Worm (Caenorhabditis elegans) whole organism, L3 larva: ENCODE measurements around the gene Y69A2AR.51.

ENCODE experiments used
- R02D3.7 ChIP-seq: fragments of 150-350 bp; optimal IDR thresholded peaks from 2 replicates; lab custom pipeline; 2014; ENCODE audit warnings: missing biosample characterization, missing genetic modification characterization
- ZK546.5 ChIP-seq: sonication (generic microtip); optimal IDR thresholded peaks from 2 replicates; lab custom pipeline; 2017; ENCODE audit warnings: missing biosample characterization, missing genetic modification characterization
- aly-2 ChIP-seq: fragments of 150-350 bp; optimal IDR thresholded peaks from 2 replicates; lab custom pipeline; 2014; ENCODE audit warnings: missing biosample characterization, missing genetic modification characterization
- ama-1 ChIP-seq: fragments of 150-350 bp; optimal IDR thresholded peaks from 2 replicates; lab custom pipeline; 2018
- ceh-16 ChIP-seq: sonication (generic microtip); optimal IDR thresholded peaks from 2 replicates; lab custom pipeline; 2017; ENCODE audit warnings: missing biosample characterization, missing genetic modification characterization
- ceh-28 ChIP-seq: fragments of 150-350 bp; optimal IDR thresholded peaks from 2 replicates; lab custom pipeline; 2014; ENCODE audit warnings: missing biosample characterization, missing genetic modification reagents, missing genetic modification characterization
- ceh-82 ChIP-seq: fragments of 150-350 bp; optimal IDR thresholded peaks from 2 replicates; lab custom pipeline; 2014; ENCODE audit warnings: missing biosample characterization, missing genetic modification characterization
- ceh-9 ChIP-seq: sonication (generic microtip); optimal IDR thresholded peaks from 2 replicates; lab custom pipeline; 2018; ENCODE audit warnings: missing biosample characterization, missing genetic modification characterization
- daf-12 ChIP-seq: fragments of 150-350 bp; optimal IDR thresholded peaks from 2 replicates; lab custom pipeline; 2014; ENCODE audit warnings: missing biosample characterization, missing genetic modification reagents, missing genetic modification characterization
- egl-27 ChIP-seq: sonication (generic microtip); optimal IDR thresholded peaks from 4 replicates; lab custom pipeline; 2017; ENCODE audit warnings: missing biosample characterization, missing genetic modification reagents, missing genetic modification characterization
- egl-5 ChIP-seq: fragments of 150-350 bp; optimal IDR thresholded peaks from 2 replicates; lab custom pipeline; 2017; ENCODE audit warnings: missing biosample characterization, missing genetic modification reagents, missing genetic modification characterization, inconsistent platforms
- elt-1 ChIP-seq: fragments of 150-350 bp; optimal IDR thresholded peaks from 2 replicates; lab custom pipeline; 2014; ENCODE audit warnings: missing biosample characterization, missing genetic modification characterization
- elt-2 ChIP-seq: sonication (generic microtip); optimal IDR thresholded peaks from 2 replicates; lab custom pipeline; 2016; ENCODE audit warnings: missing genetic modification reagents, mild to moderate bottlenecking, missing genetic modification characterization, missing compliant biosample characterization
- elt-3 ChIP-seq, 3 experiments: fragments of 150-350 bp in 1 of 3; sonication (generic microtip) in 2 of 3; optimal IDR thresholded peaks; 2 replicates in 2 of 3; 4 replicates in 1 of 3; lab custom pipeline; 2014 to 2017; ENCODE audit warnings: missing biosample characterization in 3 of 3, missing genetic modification characterization in 3 of 3
- eor-1 ChIP-seq, 2 experiments: fragments of 150-350 bp; optimal IDR thresholded peaks; 2 replicates each; lab custom pipeline; 2014 to 2018; ENCODE audit warnings: missing biosample characterization in 2 of 2, missing genetic modification characterization in 2 of 2
- fkh-10 ChIP-seq: sonication (generic microtip); optimal IDR thresholded peaks from 2 replicates; lab custom pipeline; 2017; ENCODE audit warnings: missing biosample characterization, missing genetic modification reagents, missing genetic modification characterization
- fkh-2 ChIP-seq: fragments of 150-350 bp; optimal IDR thresholded peaks from 2 replicates; lab custom pipeline; 2014; ENCODE audit warnings: missing biosample characterization, missing genetic modification reagents, missing genetic modification characterization
- fos-1 ChIP-seq: fragments of 150-350 bp; optimal IDR thresholded peaks from 2 replicates; lab custom pipeline; 2014; ENCODE audit warnings: missing biosample characterization, missing genetic modification characterization
- hmg-11 ChIP-seq: sonication (generic microtip); optimal IDR thresholded peaks from 2 replicates; lab custom pipeline; 2016; ENCODE audit warnings: missing genetic modification characterization, missing compliant biosample characterization
- jun-1 ChIP-seq: fragments of 150-350 bp; optimal IDR thresholded peaks from 2 replicates; lab custom pipeline; 2014; ENCODE audit warnings: missing biosample characterization, missing genetic modification reagents, missing genetic modification characterization
- lin-15B ChIP-seq: fragments of 150-350 bp; optimal IDR thresholded peaks from 2 replicates; lab custom pipeline; 2014; ENCODE audit warnings: missing biosample characterization, missing genetic modification characterization
- lin-39 ChIP-seq: fragments of 150-350 bp; optimal IDR thresholded peaks from 2 replicates; lab custom pipeline; 2018; ENCODE audit warnings: missing biosample characterization, missing genetic modification reagents, missing genetic modification characterization
- lsy-12 ChIP-seq: sonication (generic microtip); optimal IDR thresholded peaks from 2 replicates; lab custom pipeline; 2016; ENCODE audit warnings: mild to moderate bottlenecking, missing genetic modification characterization, missing compliant biosample characterization
- mdl-1 ChIP-seq: fragments of 150-350 bp; optimal IDR thresholded peaks from 2 replicates; lab custom pipeline; 2014; ENCODE audit warnings: missing biosample characterization, missing genetic modification characterization
- mml-1 ChIP-seq: fragments of 150-350 bp; sonication (generic microtip); optimal IDR thresholded peaks from 3 replicates; lab custom pipeline; 2014; ENCODE audit warnings: missing biosample characterization, missing genetic modification characterization
- nfya-1 ChIP-seq: sonication (generic microtip); optimal IDR thresholded peaks from 2 replicates; lab custom pipeline; 2017; ENCODE audit warnings: missing genetic modification characterization, mild to moderate bottlenecking, missing compliant biosample characterization, antibody characterized with exemption, moderate library complexity; ENCODE audit not compliant: insufficient read depth
- nhr-11 ChIP-seq: fragments of 150-350 bp; optimal IDR thresholded peaks from 2 replicates; lab custom pipeline; 2014; ENCODE audit warnings: missing biosample characterization, missing genetic modification characterization
- nhr-12 ChIP-seq: fragments of 150-350 bp; optimal IDR thresholded peaks from 2 replicates; lab custom pipeline; 2014; ENCODE audit warnings: missing biosample characterization, missing genetic modification characterization
- nhr-23 ChIP-seq: fragments of 150-350 bp; optimal IDR thresholded peaks from 2 replicates; lab custom pipeline; 2014; ENCODE audit warnings: missing biosample characterization, missing genetic modification reagents, missing genetic modification characterization
- nhr-237 ChIP-seq: fragments of 150-350 bp; optimal IDR thresholded peaks from 2 replicates; lab custom pipeline; 2014; ENCODE audit warnings: missing biosample characterization, missing genetic modification characterization
- nhr-25 ChIP-seq: sonication (generic microtip); optimal IDR thresholded peaks from 2 replicates; lab custom pipeline; 2017; ENCODE audit warnings: missing biosample characterization, missing genetic modification characterization
- nhr-28 ChIP-seq: fragments of 150-350 bp; optimal IDR thresholded peaks from 2 replicates; lab custom pipeline; 2014; ENCODE audit warnings: missing biosample characterization, missing genetic modification characterization
- nhr-43 ChIP-seq: sonication (generic microtip); optimal IDR thresholded peaks from 2 replicates; lab custom pipeline; 2016; ENCODE audit warnings: mild to moderate bottlenecking, missing genetic modification characterization, missing compliant biosample characterization; ENCODE audit not compliant: poor library complexity, severe bottlenecking
- nhr-67 ChIP-seq: fragments of 150-350 bp; optimal IDR thresholded peaks from 2 replicates; lab custom pipeline; 2014; ENCODE audit warnings: missing biosample characterization, missing genetic modification characterization
- nhr-76 ChIP-seq: fragments of 150-350 bp; sonication (generic microtip); optimal IDR thresholded peaks from 5 replicates; lab custom pipeline; 2014; ENCODE audit warnings: missing biosample characterization, missing genetic modification characterization
- nhr-77 ChIP-seq: fragments of 150-350 bp; optimal IDR thresholded peaks from 2 replicates; lab custom pipeline; 2014; ENCODE audit warnings: missing biosample characterization, missing genetic modification characterization
- pha-4 ChIP-seq: fragments of 150-350 bp; optimal IDR thresholded peaks from 2 replicates; lab custom pipeline; 2014; ENCODE audit warnings: missing biosample characterization, missing genetic modification reagents, missing genetic modification characterization
- pqm-1 ChIP-seq: fragments of 150-350 bp; optimal IDR thresholded peaks from 2 replicates; lab custom pipeline; 2017; ENCODE audit warnings: missing biosample characterization, missing genetic modification characterization, inconsistent platforms
- sea-2 ChIP-seq: fragments of 150-350 bp; sonication (generic microtip); optimal IDR thresholded peaks from 4 replicates; lab custom pipeline; 2014; ENCODE audit warnings: missing biosample characterization, missing genetic modification reagents, missing genetic modification characterization
- skn-1 ChIP-seq: fragments of 150-350 bp; optimal IDR thresholded peaks from 2 replicates; lab custom pipeline; 2014; ENCODE audit warnings: missing biosample characterization, missing genetic modification characterization
- snpc-4 ChIP-seq: fragments of 150-350 bp; optimal IDR thresholded peaks from 2 replicates; lab custom pipeline; 2014; ENCODE audit warnings: missing biosample characterization, missing genetic modification characterization
- tbx-2 ChIP-seq: sonication (generic microtip); optimal IDR thresholded peaks from 2 replicates; lab custom pipeline; 2016; ENCODE audit warnings: mild to moderate bottlenecking, missing genetic modification characterization, missing compliant biosample characterization
- unc-39 ChIP-seq: sonication (generic microtip); optimal IDR thresholded peaks from 4 replicates; lab custom pipeline; 2017; ENCODE audit warnings: missing biosample characterization, missing genetic modification characterization
- unc-62 ChIP-seq: fragments of 150-350 bp; sonication (generic microtip); optimal IDR thresholded peaks from 4 replicates; lab custom pipeline; 2014; ENCODE audit warnings: missing biosample characterization, missing genetic modification reagents, missing genetic modification characterization
- zag-1 ChIP-seq: fragments of 150-350 bp; optimal IDR thresholded peaks from 2 replicates; lab custom pipeline; 2014; ENCODE audit warnings: missing biosample characterization, missing genetic modification characterization
- ztf-11 ChIP-seq: fragments of 150-350 bp; optimal IDR thresholded peaks from 2 replicates; lab custom pipeline; 2014; ENCODE audit warnings: missing biosample characterization, missing genetic modification characterization
- ztf-4 ChIP-seq: fragments of 150-350 bp; optimal IDR thresholded peaks from 2 replicates; lab custom pipeline; 2014; ENCODE audit warnings: missing biosample characterization, missing genetic modification characterization

The Y69A2AR.51 gene

DNA sequence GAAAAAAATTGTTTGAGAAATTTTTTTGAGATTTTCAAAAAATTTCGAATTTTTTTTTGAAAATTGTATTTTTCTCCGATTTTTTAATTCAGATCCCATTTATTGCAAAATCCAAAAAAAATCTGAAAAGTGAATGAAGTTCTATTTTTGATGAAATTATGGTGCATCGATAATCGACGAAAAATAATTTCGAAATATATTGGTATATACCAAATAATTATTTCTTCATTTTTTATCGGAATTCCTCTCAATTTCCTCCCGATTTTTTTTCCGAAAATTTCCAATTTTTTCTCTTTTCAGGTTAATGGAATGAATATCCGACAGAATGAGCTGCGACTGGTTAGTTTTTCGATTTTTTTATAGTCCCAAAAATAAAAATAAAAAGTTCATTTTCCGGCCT is 28.6 kb downstream of the Y69A2AR.51 start, which contains the start of gene epg-9:
TSS of gene epg-9 (plus strand) at position 301 of the 400 bp plus-strand sequence.
- TF ChIP-seq egl-5 (tag; lab: Kevin White, UChicago) (no peak), hmg-11 (tag; lab: Kevin White, UChicago) (peak; percentile 16)
- TF ChIP-seq, all 47 proteins: peak for 1

DNA sequence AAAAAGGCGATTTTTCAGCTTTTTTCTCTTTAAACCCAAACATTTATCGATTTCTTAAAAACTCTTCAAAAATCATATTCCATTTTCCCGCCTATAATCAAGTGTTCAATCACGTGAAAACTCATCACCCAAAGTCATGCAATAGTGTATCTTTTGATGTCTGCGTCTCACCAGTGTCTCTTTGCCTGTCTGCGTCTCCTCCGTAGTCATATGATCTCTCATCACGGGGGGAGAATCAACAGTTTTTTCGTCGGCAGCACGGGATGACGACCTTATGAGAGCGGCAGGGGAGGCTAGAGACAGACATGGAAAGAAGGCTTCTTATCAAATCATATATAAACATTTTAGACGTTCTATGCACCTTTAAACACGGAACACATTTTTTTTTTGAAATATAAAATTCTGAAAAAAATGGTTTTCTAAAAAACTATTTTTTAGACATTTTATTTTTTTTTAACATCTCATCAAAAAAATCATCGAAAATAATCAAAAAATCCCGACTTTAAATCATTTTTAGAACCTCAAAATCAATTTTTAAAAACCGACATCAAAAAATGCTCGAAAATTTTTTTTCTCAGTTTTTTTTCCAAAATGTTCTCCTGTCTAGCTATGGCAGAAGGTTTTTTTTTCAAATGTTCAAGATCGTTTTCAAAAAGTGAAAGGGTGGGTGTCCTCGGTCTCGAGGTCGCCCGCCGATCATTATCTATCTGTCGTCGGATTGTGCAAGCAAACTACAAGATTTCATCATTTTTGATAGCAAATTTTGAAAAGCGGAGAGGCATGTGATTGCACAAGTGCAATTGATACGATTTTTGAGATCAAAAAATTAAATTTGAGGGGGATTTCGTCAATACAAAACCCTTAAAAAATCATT is 30.0 kb downstream of the Y69A2AR.51 start:
- TF ChIP-seq eor-1 (tag; optimal IDR thresholded peaks at IDR 0.05; lab: Kevin White, UChicago) (peak in 1 of 2 experiments; percentile 86), nfya-1 (tag; lab: Kevin White, UChicago) (peak; percentile 96), ama-1 (lab: Kevin White, UChicago) (peak; percentile 96), lsy-12 (tag; lab: Kevin White, UChicago) (peak; percentile 97), aly-2 (tag; lab: Kevin White, UChicago) (no peak), fos-1 (tag; lab: Kevin White, UChicago) (peak; percentile 65), mml-1 (tag; lab: Kevin White, UChicago) (peak; percentile 86), lin-39 (tag; lab: Kevin White, UChicago) (peak; percentile 73), nhr-43 (tag; lab: Kevin White, UChicago) (peak; percentile 98), nhr-12 (tag; lab: Kevin White, UChicago) (no peak), fkh-2 (no peak), ceh-28 (tag; lab: Kevin White, UChicago) (peak; percentile 91), elt-1 (peak; percentile 60), nhr-23 (tag; lab: Kevin White, UChicago) (peak; percentile 99), unc-62 (GFP tag; lab: Kevin White, UChicago) (peak; percentile 86), nhr-67 (tag; lab: Kevin White, UChicago) (no peak), unc-39 (tag; lab: Kevin White, UChicago) (no peak), snpc-4 (tag; lab: Kevin White, UChicago) (peak; percentile 84), fkh-10 (GFP tag; lab: Kevin White, UChicago) (peak; percentile 55), ZK546.5 (tag; lab: Kevin White, UChicago) (no peak), skn-1 (tag; lab: Kevin White, UChicago) (peak; percentile 96), nhr-25 (tag; lab: Kevin White, UChicago) (peak; percentile 99), nhr-11 (tag; lab: Kevin White, UChicago) (peak; percentile 91), daf-12 (tag; lab: Kevin White, UChicago) (no peak), mdl-1 (tag; lab: Kevin White, UChicago) (peak; percentile 90), egl-5 (tag; lab: Kevin White, UChicago) (peak; percentile 39), ceh-82 (peak; percentile 5), hmg-11 (tag; lab: Kevin White, UChicago) (peak; percentile 91), R02D3.7 (peak; percentile 70), nhr-76 (tag; lab: Kevin White, UChicago) (peak; percentile 51), elt-2 (tag; lab: Kevin White, UChicago) (peak; percentile 96), ztf-4 (tag; lab: Kevin White, UChicago) (peak; percentile 90), nhr-28 (tag; lab: Kevin White, UChicago) (peak; percentile 72), elt-3 (tag; optimal IDR thresholded peaks at IDR 0.05; lab: Kevin White, UChicago) (peak; percentile 44 to 83 (median 80)), lin-15B (tag; lab: Kevin White, UChicago) (peak; percentile 82), jun-1 (peak; percentile 99), sea-2 (GFP tag; lab: Kevin White, UChicago) (peak; percentile 22), egl-27 (tag; lab: Kevin White, UChicago) (peak; percentile 79), ceh-9 (no peak), pqm-1 (peak; percentile 97), pha-4 (peak; percentile 99), ztf-11 (tag; lab: Kevin White, UChicago) (no peak), nhr-77 (tag; lab: Kevin White, UChicago) (peak; percentile 70), nhr-237 (tag; lab: Kevin White, UChicago) (no peak), zag-1 (tag; lab: Kevin White, UChicago) (peak; percentile 47), tbx-2 (tag; lab: Kevin White, UChicago) (peak; percentile 81), ceh-16 (tag; lab: Kevin White, UChicago) (no peak)
